Worm (Caenorhabditis elegans) whole organism, L4 larva: ENCODE measurements around the gene C31G12.3.

ENCODE experiments used
- R02D3.7 ChIP-seq: fragments of 150-350 bp; sonication (generic microtip); optimal IDR thresholded peaks from 3 replicates; lab custom pipeline; 2014; ENCODE audit warnings: missing biosample characterization, missing genetic modification characterization
- Y48G9A.11 ChIP-seq: fragments of 200-800 bp; sonication (Bioruptor generic); IDR thresholded peaks from 2 replicates; pipeline ENCODE4 v1.3.6; 2022; ENCODE audit warnings: missing genetic modification reagents, missing genetic modification characterization, missing compliant biosample characterization
- dpl-1 ChIP-seq: fragments of 150-350 bp; optimal IDR thresholded peaks from 2 replicates; lab custom pipeline; 2014; ENCODE audit warnings: missing biosample characterization, missing genetic modification reagents, missing genetic modification characterization
- fkh-10 ChIP-seq: fragments of 150-350 bp; optimal IDR thresholded peaks from 2 replicates; lab custom pipeline; 2014; ENCODE audit warnings: missing biosample characterization, missing genetic modification reagents, missing genetic modification characterization
- hlh-11 ChIP-seq: fragments of 200-800 bp; sonication (Bioruptor generic); optimal IDR thresholded peaks from 2 replicates; lab custom pipeline; 2018; ENCODE audit warnings: mild to moderate bottlenecking, missing genetic modification characterization, missing compliant biosample characterization
- lin-13 ChIP-seq: fragments of 150-350 bp; optimal IDR thresholded peaks from 2 replicates; lab custom pipeline; 2014; ENCODE audit warnings: missing biosample characterization, missing genetic modification reagents, missing genetic modification characterization
- nhr-237 ChIP-seq: sonication (generic microtip); optimal IDR thresholded peaks from 2 replicates; lab custom pipeline; 2017; ENCODE audit warnings: missing biosample characterization, missing genetic modification characterization
- pqm-1 ChIP-seq: sonication (generic microtip); optimal IDR thresholded peaks from 2 replicates; lab custom pipeline; 2017; ENCODE audit warnings: missing biosample characterization, missing genetic modification characterization
- unc-130 ChIP-seq: sonication (generic microtip); optimal IDR thresholded peaks from 2 replicates; lab custom pipeline; 2016; ENCODE audit warnings: missing genetic modification reagents, missing genetic modification characterization, missing compliant biosample characterization
- unc-39 ChIP-seq: sonication (generic microtip); optimal IDR thresholded peaks from 2 replicates; lab custom pipeline; 2017; ENCODE audit warnings: missing biosample characterization, missing genetic modification characterization
- zip-11 ChIP-seq: fragments of 200-800 bp; sonication (Bioruptor generic); IDR thresholded peaks from 2 replicates; pipeline ENCODE4 v1.3.6; 2022; ENCODE audit warnings: missing genetic modification characterization, missing compliant biosample characterization

ce11 chrV:18162568-18162967, 22.4 kb upstream of the C31G12.3 start, which contains the start of gene C14A6.12:
- TF ChIP-seq zip-11 (GFP tag; lab: Robert Waterston, UW): no peak
- TF ChIP-seq unc-39 (tag; lab: Kevin White, UChicago): no peak
- TF ChIP-seq pqm-1 (tag; lab: Kevin White, UChicago): no peak
- TF ChIP-seq lin-13 (GFP tag; lab: Kevin White, UChicago): no peak
- no peak for TF ChIP-seq Y48G9A.11 (GFP tag; lab: Robert Waterston, UW)
- TF ChIP-seq dpl-1 (GFP tag; lab: Kevin White, UChicago): no peak
- TF ChIP-seq nhr-237 (tag; lab: Kevin White, UChicago): no peak
- no peak for TF ChIP-seq R02D3.7 (tag; lab: Kevin White, UChicago)
- TF ChIP-seq unc-130 (GFP tag; lab: Kevin White, UChicago): no peak
- no peak for TF ChIP-seq hlh-11 (tag; lab: Kevin White, UChicago)
- TF ChIP-seq fkh-10 (GFP tag; lab: Kevin White, UChicago): no peak
